Worm (Caenorhabditis elegans): ENCODE results near the gene arx-3.

DNA sequence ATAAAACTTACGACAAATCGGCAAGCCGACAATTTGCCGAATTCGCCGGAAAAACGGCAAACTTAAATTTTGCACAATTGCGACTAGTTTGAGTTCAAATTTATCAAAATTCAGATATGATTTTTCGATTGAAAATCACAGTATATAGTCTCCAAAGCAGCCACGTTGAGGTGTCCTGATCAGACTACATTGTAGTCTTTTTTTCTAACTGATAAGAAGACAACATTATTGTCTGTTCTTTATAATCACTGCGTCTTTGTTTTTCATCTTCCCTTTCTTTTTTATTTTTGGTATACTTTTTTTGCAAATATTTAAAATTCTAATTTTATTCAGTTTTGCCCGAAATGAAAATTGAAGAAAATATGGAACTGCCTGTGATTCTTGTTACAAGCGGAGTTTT is 49.2 kb upstream of the arx-3 start, which contains the start of the genes cest-12 and lonp-2:
- TF ChIP-seq F49E8.2 (tag; optimal IDR thresholded peaks at IDR 0.05; ENCODE audit: insufficient read depth) (no peak), ceh-79 (tag; optimal IDR thresholded peaks at IDR 0.05) (no peak), dpl-1 (GFP tag; optimal IDR thresholded peaks at IDR 0.05) (no peak), zim-3 (tag; optimal IDR thresholded peaks at IDR 0.05) (no peak), Y79H2A.3 (GFP tag; conservative IDR thresholded peaks at IDR 0.05) (no peak), die-1 (tag; optimal IDR thresholded peaks at IDR 0.05) (no peak), sea-2 (GFP tag; IDR thresholded peaks at IDR 0.05) (no peak), nfyb-1 (GFP tag; IDR thresholded peaks at IDR 0.05) (no peak), ztf-26 (tag; optimal IDR thresholded peaks at IDR 0.05) (no peak), dpff-1 (tag; optimal IDR thresholded peaks at IDR 0.05) (no peak), unc-62 (GFP tag; optimal IDR thresholded peaks at IDR 0.05) (no peak), Y56A3A.18 (GFP tag; IDR thresholded peaks at IDR 0.05) (no peak), lag-1 (GFP tag; IDR thresholded peaks at IDR 0.05) (no peak)
